Worm (Caenorhabditis elegans): ENCODE measurements around the gene bra-1.

bra-1 gene

DNA sequence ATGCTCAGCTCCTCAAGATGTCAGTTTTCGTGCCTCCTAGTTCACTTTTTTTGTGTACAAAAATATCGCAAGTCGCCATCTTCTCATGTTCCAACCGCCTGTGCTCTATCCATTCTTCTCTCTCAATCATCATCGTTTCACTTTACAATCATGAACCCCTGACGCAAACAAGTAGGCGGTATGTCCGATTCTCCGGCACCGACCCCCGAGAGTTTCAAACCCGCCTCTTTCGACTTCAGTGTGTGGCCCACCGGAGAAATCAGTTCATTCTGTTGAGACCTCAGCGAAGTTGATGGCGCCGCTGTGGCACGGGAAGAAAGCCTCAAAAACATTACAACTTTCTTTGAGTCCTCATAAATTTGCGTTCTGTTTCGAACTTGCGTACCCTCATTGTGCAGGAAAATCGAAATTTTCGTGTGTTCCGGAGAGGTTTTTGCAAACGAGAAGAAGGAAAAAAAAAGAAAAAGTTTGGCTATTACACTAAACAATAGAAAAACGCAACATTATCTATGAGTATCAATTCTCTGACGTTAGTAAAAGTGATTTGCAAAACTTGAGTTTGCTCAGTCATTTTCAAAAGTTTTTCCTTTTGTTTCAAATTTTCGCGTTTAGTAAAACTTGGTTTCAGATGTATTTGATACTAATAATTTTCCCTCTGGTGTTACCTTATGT, 6.8 kb downstream of the bra-1 start, which contains the start of gene F54B11.9:
F54B11.9 (plus strand) TSS at position 622 of the 672 bp plus-strand sequence.
- no peak for TF ChIP-seq med-1 (GFP tag; optimal IDR thresholded peaks at IDR 0.05; ENCODE audit: insufficient read depth)
- TF ChIP-seq ztf-29 (GFP tag; IDR thresholded peaks at IDR 0.05), result no peak
- no peak for TF ChIP-seq klf-2 (GFP tag; conservative IDR thresholded peaks at IDR 0.05)

DNA sequence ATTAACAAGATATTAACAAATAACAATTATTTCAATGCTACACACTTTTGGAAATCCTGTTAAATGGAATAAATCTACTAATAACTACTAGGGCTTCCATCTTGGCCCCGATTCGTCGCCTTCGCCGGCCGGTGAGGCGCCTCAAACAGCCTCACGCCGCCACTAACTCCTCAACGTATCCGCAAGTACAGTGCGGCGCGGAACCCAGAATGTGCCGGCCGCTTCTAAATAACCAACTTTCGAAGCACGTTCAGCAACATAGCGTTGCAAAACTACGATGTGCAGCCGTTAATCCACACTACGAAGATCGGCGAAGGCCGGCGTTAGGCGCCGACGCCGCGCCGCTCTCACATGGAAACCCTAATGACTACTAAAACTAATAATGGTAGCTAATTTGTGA, 7.6 kb downstream of the bra-1 start:
- TF ChIP-seq flt-1 (GFP tag; IDR thresholded peaks at IDR 0.05), result no peak

DNA sequence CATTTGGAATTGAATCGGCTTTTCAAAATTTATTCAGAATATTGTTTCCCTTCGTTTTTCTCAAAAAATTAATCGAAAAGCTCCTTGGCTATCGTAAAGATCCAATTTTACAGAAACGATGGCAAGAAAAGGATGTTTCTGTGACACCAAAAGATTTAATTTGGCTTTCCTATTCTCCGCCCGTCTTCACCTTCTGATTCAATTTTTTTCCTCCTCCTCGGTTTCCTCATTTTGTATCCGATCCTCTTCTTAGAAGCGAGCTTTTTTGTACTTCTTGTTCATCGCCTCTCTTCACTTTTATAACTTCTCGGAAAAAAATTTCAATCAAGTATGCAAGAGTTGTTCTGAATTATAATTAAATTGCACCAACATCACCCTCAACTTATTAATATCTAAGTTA, 11.8 kb downstream of the bra-1 start:
- TF ChIP-seq ref-1 (GFP tag; conservative IDR thresholded peaks at IDR 0.05) (no peak), cog-1 (tag; optimal IDR thresholded peaks at IDR 0.05) (no peak), tab-1 (GFP tag; IDR thresholded peaks at IDR 0.05) (no peak), T22C8.4 (GFP tag; IDR thresholded peaks at IDR 0.05) (no peak)

DNA sequence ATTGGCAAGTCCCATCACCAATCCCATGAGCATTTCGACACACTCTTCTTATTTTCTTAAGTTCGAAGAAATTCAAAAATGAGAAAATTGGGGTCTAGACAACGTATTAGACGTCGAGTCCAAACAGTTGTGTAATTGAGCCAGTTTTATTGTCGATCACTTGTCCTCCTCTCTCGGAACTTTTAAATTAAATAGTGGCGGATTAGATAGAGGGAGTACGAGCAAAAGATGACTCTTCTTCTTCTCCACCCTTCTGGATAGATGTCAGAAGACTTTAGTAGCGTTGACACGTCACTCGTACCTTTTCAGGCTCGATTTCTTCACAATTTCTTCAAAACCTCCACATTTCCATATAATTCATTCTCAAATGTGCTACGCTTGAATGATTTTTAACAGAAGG, 16.9 kb downstream of the bra-1 start:
- TF ChIP-seq flt-1 (GFP tag; IDR thresholded peaks at IDR 0.05), result no peak
- TF ChIP-seq cog-1 (tag; optimal IDR thresholded peaks at IDR 0.05), result no peak
- no peak for TF ChIP-seq tab-1 (GFP tag; IDR thresholded peaks at IDR 0.05)
- no peak for TF ChIP-seq med-1 (GFP tag; optimal IDR thresholded peaks at IDR 0.05; ENCODE audit: insufficient read depth)
- TF ChIP-seq ztf-29 (GFP tag; IDR thresholded peaks at IDR 0.05), result no peak
- TF ChIP-seq ref-1 (GFP tag; conservative IDR thresholded peaks at IDR 0.05), result no peak
- no peak for TF ChIP-seq ztf-23 (GFP tag; IDR thresholded peaks at IDR 0.05)
- TF ChIP-seq T22C8.4 (GFP tag; IDR thresholded peaks at IDR 0.05), result no peak
- TF ChIP-seq klf-2 (GFP tag; conservative IDR thresholded peaks at IDR 0.05), result no peak

DNA sequence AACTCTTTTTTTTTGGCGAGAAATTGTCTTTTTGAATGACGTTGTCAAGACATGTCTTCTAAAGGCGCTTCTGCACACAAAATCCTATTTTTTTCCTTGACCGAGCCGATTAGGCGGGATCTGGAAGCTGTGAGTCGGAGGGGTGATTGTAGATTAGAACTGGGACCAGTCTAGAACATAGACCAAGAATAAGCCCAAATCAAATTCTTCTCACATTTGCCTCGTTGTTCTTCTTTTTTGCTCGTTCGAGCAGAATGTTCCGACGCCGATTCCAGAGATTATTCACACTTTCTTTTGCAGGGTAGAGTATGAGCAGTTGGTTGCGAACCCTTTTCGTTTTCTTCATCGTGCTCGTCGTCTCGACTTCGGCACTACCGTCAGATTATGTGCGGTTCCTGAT, 20.3 kb downstream of the bra-1 start, which contains the start of gene nlp-53:
nlp-53 (plus strand) TSS at position 301 of the 400 bp plus-strand sequence.
- TF ChIP-seq tab-1 (GFP tag; IDR thresholded peaks at IDR 0.05) (no peak), cog-1 (tag; optimal IDR thresholded peaks at IDR 0.05) (no peak), T22C8.4 (GFP tag; IDR thresholded peaks at IDR 0.05) (no peak), ztf-23 (GFP tag; IDR thresholded peaks at IDR 0.05) (no peak), klf-2 (GFP tag; conservative IDR thresholded peaks at IDR 0.05) (no peak), flt-1 (GFP tag; IDR thresholded peaks at IDR 0.05) (no peak), med-1 (GFP tag; optimal IDR thresholded peaks at IDR 0.05; ENCODE audit: insufficient read depth) (no peak), ref-1 (GFP tag; conservative IDR thresholded peaks at IDR 0.05) (no peak), ztf-29 (GFP tag; IDR thresholded peaks at IDR 0.05) (no peak)

DNA sequence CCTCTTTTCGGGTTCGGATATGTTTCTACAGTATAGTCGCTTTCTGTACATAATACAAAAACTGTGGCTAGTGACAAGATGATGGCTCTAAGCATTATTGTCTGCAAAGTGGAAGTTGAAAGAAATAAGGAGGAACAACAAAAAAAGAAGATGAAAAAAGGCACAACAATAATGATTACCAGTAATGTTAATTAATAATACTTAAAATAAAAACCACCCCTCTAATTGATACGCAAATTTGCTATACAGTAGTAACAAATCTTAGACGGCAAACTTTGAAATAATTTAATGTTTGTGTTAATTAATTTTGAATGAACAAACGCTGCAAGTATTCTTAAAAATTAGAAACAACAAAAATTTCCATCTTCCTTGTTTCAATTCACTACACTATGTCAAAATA, 23.4 kb downstream of the bra-1 start, which contains the start of gene Y12A6A.1:
Y12A6A.1 (minus strand) TSS at position 101 of the 400 bp plus-strand sequence.
- no peak for TF ChIP-seq med-1 (GFP tag; optimal IDR thresholded peaks at IDR 0.05; ENCODE audit: insufficient read depth)
- no peak for TF ChIP-seq ztf-29 (GFP tag; IDR thresholded peaks at IDR 0.05)
- no peak for TF ChIP-seq tab-1 (GFP tag; IDR thresholded peaks at IDR 0.05)
- no peak for TF ChIP-seq cog-1 (tag; optimal IDR thresholded peaks at IDR 0.05)
- no peak for TF ChIP-seq flt-1 (GFP tag; IDR thresholded peaks at IDR 0.05)
- TF ChIP-seq klf-2 (GFP tag; conservative IDR thresholded peaks at IDR 0.05), result no peak
- TF ChIP-seq ztf-23 (GFP tag; IDR thresholded peaks at IDR 0.05), result no peak
- no peak for TF ChIP-seq T22C8.4 (GFP tag; IDR thresholded peaks at IDR 0.05)
- no peak for TF ChIP-seq ref-1 (GFP tag; conservative IDR thresholded peaks at IDR 0.05)

DNA sequence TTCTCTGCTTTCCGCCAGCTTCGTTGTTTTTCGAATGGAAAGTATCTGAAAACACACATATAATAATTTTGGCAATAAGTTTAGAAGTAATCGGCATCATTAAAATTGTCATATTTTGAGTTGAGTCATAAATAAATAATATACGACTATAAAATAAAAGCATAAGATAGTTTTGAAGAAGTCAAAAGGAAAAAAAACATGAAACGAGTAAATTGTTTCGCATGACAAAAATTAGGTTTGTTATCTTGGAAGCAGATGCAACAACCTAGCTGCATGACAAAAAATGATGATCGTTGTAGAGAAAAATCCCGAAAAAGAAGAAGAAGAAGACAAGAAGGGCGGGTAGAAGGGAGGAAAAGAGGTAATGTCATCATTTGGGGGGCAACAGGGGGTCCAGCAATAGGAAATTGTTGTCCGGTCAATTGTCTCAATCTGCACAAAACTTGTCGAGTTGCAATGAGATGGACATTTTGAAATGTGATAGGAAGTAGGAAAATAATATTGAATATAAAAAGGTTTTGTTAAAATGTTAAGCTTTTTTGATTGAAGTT, 32.9 kb downstream of the bra-1 start, which contains the start of gene nlg-1:
nlg-1 (minus strand) TSS at position 51 of the 551 bp plus-strand sequence.
- no peak for TF ChIP-seq ztf-23 (GFP tag; IDR thresholded peaks at IDR 0.05)
- TF ChIP-seq ztf-29 (GFP tag; IDR thresholded peaks at IDR 0.05), result no peak
- no peak for TF ChIP-seq flt-1 (GFP tag; IDR thresholded peaks at IDR 0.05)
- no peak for TF ChIP-seq tab-1 (GFP tag; IDR thresholded peaks at IDR 0.05)
- TF ChIP-seq T22C8.4 (GFP tag; IDR thresholded peaks at IDR 0.05), result no peak
- no peak for TF ChIP-seq klf-2 (GFP tag; conservative IDR thresholded peaks at IDR 0.05)
- TF ChIP-seq ref-1 (GFP tag; conservative IDR thresholded peaks at IDR 0.05), result no peak
- TF ChIP-seq cog-1 (tag; optimal IDR thresholded peaks at IDR 0.05), result no peak
- TF ChIP-seq med-1 (GFP tag; optimal IDR thresholded peaks at IDR 0.05; ENCODE audit: insufficient read depth), result no peak

DNA sequence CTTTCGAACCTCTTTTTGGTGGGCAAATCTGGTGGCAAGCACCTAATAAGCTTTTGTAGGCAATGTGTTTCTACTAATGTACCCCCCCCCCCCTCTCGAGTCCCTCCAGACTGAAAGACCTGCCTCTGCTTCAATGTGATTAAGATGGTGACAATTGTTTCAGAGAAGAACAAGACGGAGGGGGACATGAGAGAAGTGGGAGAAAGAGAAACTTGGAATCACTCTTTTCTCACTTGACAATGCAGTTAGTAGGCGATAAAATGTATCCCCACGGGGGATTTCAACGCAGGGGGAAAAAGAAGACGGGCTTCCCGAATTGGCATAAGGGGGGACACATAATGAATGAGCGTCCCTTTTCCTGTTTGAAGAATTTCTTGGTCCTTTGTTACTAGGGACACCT, 34.0 kb downstream of the bra-1 start:
- no peak for TF ChIP-seq med-1 (GFP tag; optimal IDR thresholded peaks at IDR 0.05; ENCODE audit: insufficient read depth)
- TF ChIP-seq T22C8.4 (GFP tag; IDR thresholded peaks at IDR 0.05), result no peak
- TF ChIP-seq flt-1 (GFP tag; IDR thresholded peaks at IDR 0.05), result no peak
- no peak for TF ChIP-seq ztf-29 (GFP tag; IDR thresholded peaks at IDR 0.05)
- no peak for TF ChIP-seq ref-1 (GFP tag; conservative IDR thresholded peaks at IDR 0.05)
- TF ChIP-seq klf-2 (GFP tag; conservative IDR thresholded peaks at IDR 0.05), result no peak
- TF ChIP-seq cog-1 (tag; optimal IDR thresholded peaks at IDR 0.05), result no peak
- no peak for TF ChIP-seq tab-1 (GFP tag; IDR thresholded peaks at IDR 0.05)
- no peak for TF ChIP-seq ztf-23 (GFP tag; IDR thresholded peaks at IDR 0.05)

DNA sequence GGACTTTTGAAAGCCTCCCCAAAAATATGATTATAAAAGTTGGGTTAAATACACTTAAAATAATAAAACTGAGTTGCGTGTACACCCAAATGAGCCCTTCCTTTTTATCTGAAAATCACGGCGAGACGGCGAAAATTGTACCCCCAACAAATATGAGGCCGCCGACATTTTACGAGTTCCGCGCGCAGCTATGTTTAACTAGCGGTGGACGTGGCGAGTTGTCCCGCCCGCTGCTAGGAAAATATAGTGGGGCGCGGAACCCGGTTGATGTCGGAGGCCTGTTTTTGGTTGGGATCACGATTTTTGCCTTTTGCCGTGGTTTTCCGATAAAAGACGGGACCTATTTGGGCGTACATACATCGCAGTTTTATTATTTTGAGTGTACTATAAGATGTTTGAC, 34.8 kb downstream of the bra-1 start:
- TF ChIP-seq flt-1 (GFP tag; IDR thresholded peaks at IDR 0.05), result no peak
- no peak for TF ChIP-seq tab-1 (GFP tag; IDR thresholded peaks at IDR 0.05)
- TF ChIP-seq ztf-29 (GFP tag; IDR thresholded peaks at IDR 0.05), result no peak
- no peak for TF ChIP-seq ztf-23 (GFP tag; IDR thresholded peaks at IDR 0.05)
- no peak for TF ChIP-seq ref-1 (GFP tag; conservative IDR thresholded peaks at IDR 0.05)
- no peak for TF ChIP-seq med-1 (GFP tag; optimal IDR thresholded peaks at IDR 0.05; ENCODE audit: insufficient read depth)
- no peak for TF ChIP-seq T22C8.4 (GFP tag; IDR thresholded peaks at IDR 0.05)
- no peak for TF ChIP-seq cog-1 (tag; optimal IDR thresholded peaks at IDR 0.05)
- TF ChIP-seq klf-2 (GFP tag; conservative IDR thresholded peaks at IDR 0.05), result no peak

DNA sequence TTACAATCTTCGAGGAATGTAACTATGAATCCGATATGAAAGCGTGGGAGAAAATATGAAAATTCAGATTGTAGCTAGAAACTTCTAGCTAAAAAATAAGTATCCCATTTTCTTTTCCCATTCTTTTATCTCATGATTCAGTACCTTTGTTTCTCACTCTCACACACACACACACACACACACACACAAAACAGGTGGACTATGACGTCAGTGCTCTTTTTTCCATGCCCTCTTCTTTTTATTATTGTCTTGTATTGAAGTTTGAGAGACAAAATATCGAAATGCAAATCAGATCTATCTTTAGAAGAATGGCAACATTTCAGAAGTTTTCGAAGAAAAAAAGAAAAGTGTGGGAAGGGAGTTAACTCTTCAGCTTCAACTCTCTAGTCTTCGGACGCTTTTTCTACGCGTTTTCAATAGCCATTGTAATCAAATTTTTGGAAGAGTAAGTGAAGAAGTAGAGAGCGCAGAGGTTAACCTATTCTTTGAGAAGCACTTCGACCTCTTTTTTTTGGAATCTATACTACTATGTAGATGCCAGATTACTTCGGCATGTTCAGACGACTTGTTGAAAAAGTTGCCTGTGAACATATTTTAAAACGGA, 35.7 kb downstream of the bra-1 start:
- TF ChIP-seq med-1 (GFP tag; optimal IDR thresholded peaks at IDR 0.05; ENCODE audit: insufficient read depth) (no peak), klf-2 (GFP tag; conservative IDR thresholded peaks at IDR 0.05) (no peak), ztf-23 (GFP tag; IDR thresholded peaks at IDR 0.05) (no peak), flt-1 (GFP tag; IDR thresholded peaks at IDR 0.05) (no peak), T22C8.4 (GFP tag; IDR thresholded peaks at IDR 0.05) (no peak), cog-1 (tag; optimal IDR thresholded peaks at IDR 0.05) (no peak), ref-1 (GFP tag; conservative IDR thresholded peaks at IDR 0.05) (no peak), ztf-29 (GFP tag; IDR thresholded peaks at IDR 0.05) (no peak)

Data from whole organism, midembryonic.